Fruit fly (Drosophila melanogaster) whole organism, embryonic: Measurements from ENCODE around the gene CG10512.
A peak's percentile ranks its signal among the peaks of the same experiment; 100 is the strongest.

Experiments
- ATbp ChIP-seq: fragments of 200-800 bp; sonication (Bioruptor generic); optimal IDR thresholded peaks from 2 replicates; lab custom pipeline; 2017; ENCODE audit warnings: missing biosample characterization, mild to moderate bottlenecking, missing genetic modification characterization, missing genetic modification reagents
- Bteb2 ChIP-seq: fragments of 200-800 bp; sonication (Bioruptor generic); optimal IDR thresholded peaks from 2 replicates; lab custom pipeline; 2016; ENCODE audit warnings: missing biosample characterization, missing genetic modification characterization
- CG10147 ChIP-seq: fragments of 200-800 bp; sonication (Bioruptor generic); optimal IDR thresholded peaks from 2 replicates; lab custom pipeline; 2019; ENCODE audit warnings: missing biosample characterization, mild to moderate bottlenecking, missing genetic modification characterization, moderate library complexity
- CG12236 ChIP-seq: fragments of 200-800 bp; sonication (Bioruptor generic); optimal IDR thresholded peaks from 2 replicates; lab custom pipeline; 2016; ENCODE audit warnings: missing biosample characterization, missing genetic modification characterization
- CG12391 ChIP-seq: fragments of 200-800 bp; sonication (Bioruptor generic); optimal IDR thresholded peaks from 3 replicates; lab custom pipeline; 2018; ENCODE audit warnings: missing biosample characterization, mild to moderate bottlenecking, missing genetic modification characterization, moderate library complexity
- CG13296 ChIP-seq: fragments of 200-800 bp; sonication (Bioruptor generic); optimal IDR thresholded peaks from 3 replicates; lab custom pipeline; 2018; ENCODE audit warnings: missing biosample characterization, mild to moderate bottlenecking, missing genetic modification characterization
- CG17612 ChIP-seq: fragments of 200-800 bp; sonication (Bioruptor generic); IDR thresholded peaks from 2 replicates; pipeline ENCODE4 v1.3.6; 2022; ENCODE audit warnings: missing biosample characterization, missing genetic modification characterization
- CG18011 ChIP-seq: fragments of 200-800 bp; sonication (Bioruptor generic); optimal IDR thresholded peaks from 2 replicates; lab custom pipeline; 2017; ENCODE audit warnings: missing biosample characterization, missing genetic modification characterization, mild to moderate bottlenecking, moderate library complexity, missing genotype
- CG2889 ChIP-seq: fragments of 200-800 bp; sonication (Bioruptor generic); IDR thresholded peaks from 3 replicates; pipeline ENCODE4 v1.3.6; 2022; ENCODE audit warnings: missing biosample characterization, missing genetic modification characterization
- CG31365 ChIP-seq: fragments of 200-800 bp; sonication (Bioruptor generic); optimal IDR thresholded peaks from 2 replicates; lab custom pipeline; 2018; ENCODE audit warnings: missing biosample characterization, mild to moderate bottlenecking, missing genetic modification characterization
- CG32772 ChIP-seq: fragments of 200-800 bp; sonication (Bioruptor generic); IDR thresholded peaks from 2 replicates; pipeline ENCODE4 v1.3.6; 2022; ENCODE audit warnings: missing biosample characterization, missing genetic modification characterization
- CG3995 ChIP-seq: fragments of 200-800 bp; sonication (Bioruptor generic); optimal IDR thresholded peaks from 3 replicates; lab custom pipeline; 2016; ENCODE audit warnings: missing biosample characterization, missing genetic modification characterization
- CG4617 ChIP-seq: fragments of 200-800 bp; sonication (Bioruptor generic); optimal IDR thresholded peaks from 3 replicates; lab custom pipeline; 2016; ENCODE audit warnings: missing biosample characterization, missing genetic modification characterization, borderline replicate concordance
- CG4854 ChIP-seq: fragments of 200-800 bp; sonication (Bioruptor generic); optimal IDR thresholded peaks from 2 replicates; lab custom pipeline; 2016; ENCODE audit warnings: missing biosample characterization, missing genetic modification characterization, inconsistent platforms
- CG7928 ChIP-seq: fragments of 200-800 bp; sonication (Bioruptor generic); optimal IDR thresholded peaks from 2 replicates; lab custom pipeline; 2017; ENCODE audit warnings: missing biosample characterization, mild to moderate bottlenecking, missing genetic modification characterization
- CG8765 ChIP-seq: fragments of 200-800 bp; sonication (Bioruptor generic); IDR thresholded peaks from 2 replicates; pipeline ENCODE4 v1.3.6; 2022; ENCODE audit warnings: missing biosample characterization, missing genetic modification characterization
- CG9437 ChIP-seq: fragments of 200-800 bp; sonication (Bioruptor generic); optimal IDR thresholded peaks from 2 replicates; lab custom pipeline; 2018; ENCODE audit warnings: missing biosample characterization, mild to moderate bottlenecking, missing genetic modification characterization
- Camta ChIP-seq: fragments of 200-800 bp; sonication (Bioruptor generic); optimal IDR thresholded peaks from 2 replicates; lab custom pipeline; 2016; ENCODE audit warnings: missing biosample characterization, missing genetic modification characterization
- Chrac-16 ChIP-seq: fragments of 200-800 bp; sonication (Bioruptor generic); optimal IDR thresholded peaks from 3 replicates; lab custom pipeline; 2016; ENCODE audit warnings: missing biosample characterization, missing genetic modification characterization
- Dbx ChIP-seq: fragments of 200-800 bp; sonication (Bioruptor generic); IDR thresholded peaks from 3 replicates; pipeline ENCODE4 v1.3.6; 2022; ENCODE audit warnings: missing biosample characterization, missing genetic modification characterization
- Dfd ChIP-seq, 2 experiments: fragments of >200 bp; optimal IDR thresholded peaks; 2 replicates each; lab custom pipeline; 2017; ENCODE audit warnings: missing biosample characterization in 2 of 2, missing genetic modification characterization in 2 of 2
- Dip2 ChIP-seq: fragments of 200-800 bp; sonication (Bioruptor generic); IDR thresholded peaks from 2 replicates; pipeline ENCODE4 v1.3.6; 2022; ENCODE audit warnings: missing biosample characterization, missing genetic modification characterization
- Dip3 ChIP-seq: fragments of 200-800 bp; sonication (Bioruptor generic); optimal IDR thresholded peaks from 3 replicates; lab custom pipeline; 2016; ENCODE audit warnings: missing biosample characterization, missing genetic modification characterization
- Fer1 ChIP-seq: fragments of 200-800 bp; sonication (Bioruptor generic); optimal IDR thresholded peaks from 2 replicates; lab custom pipeline; 2017; ENCODE audit warnings: missing biosample characterization, mild to moderate bottlenecking, missing genetic modification characterization
- Mrtf ChIP-seq: fragments of 200-800 bp; sonication (Bioruptor generic); IDR thresholded peaks from 3 replicates; pipeline ENCODE4 v1.3.6; 2022; ENCODE audit warnings: missing biosample characterization, missing genetic modification characterization
- Poxn ChIP-seq: fragments of 200-800 bp; sonication (Bioruptor generic); IDR thresholded peaks from 2 replicates; pipeline ENCODE4 v1.3.6; 2022; ENCODE audit warnings: missing biosample characterization, missing genetic modification characterization
- Ptx1 ChIP-seq: fragments of 200-800 bp; sonication (Bioruptor generic); IDR thresholded peaks from 2 replicates; pipeline ENCODE4 v1.3.6; 2022; ENCODE audit warnings: missing biosample characterization, missing genetic modification characterization
- Rfx ChIP-seq: fragments of 200-800 bp; sonication (Bioruptor generic); IDR thresholded peaks from 2 replicates; pipeline ENCODE4 v1.3.6; 2022; ENCODE audit warnings: missing biosample characterization, missing genetic modification characterization
- Stat92E ChIP-seq, 3 experiments: fragments of >200 bp in 2 of 3; fragments of 200-800 bp in 1 of 3; sonication (Bioruptor generic) in 1 of 3; optimal IDR thresholded peaks; 2 replicates each; lab custom pipeline; 2017 to 2019; ENCODE audit warnings: missing biosample characterization in 3 of 3, missing genetic modification characterization in 3 of 3, mild to moderate bottlenecking in 1 of 3, moderate library complexity in 1 of 3
- Taf1 ChIP-seq: fragments of 200-800 bp; sonication (Bioruptor generic); IDR thresholded peaks from 2 replicates; pipeline ENCODE4 v1.3.6; 2022; ENCODE audit warnings: missing biosample characterization, missing genetic modification characterization
- bbx ChIP-seq: fragments of 200-800 bp; sonication (Bioruptor generic); IDR thresholded peaks from 2 replicates; pipeline ENCODE4 v1.3.6; 2022; ENCODE audit warnings: missing biosample characterization, missing genetic modification characterization; ENCODE audit not compliant: partially characterized antibody
- dm ChIP-seq: fragments of 200-800 bp; sonication (Bioruptor generic); optimal IDR thresholded peaks from 3 replicates; lab custom pipeline; 2016; ENCODE audit warnings: missing biosample characterization, missing genetic modification characterization
- eve ChIP-seq, 2 experiments: fragments of >200 bp; optimal IDR thresholded peaks; 2 replicates each; lab custom pipeline; 2017; ENCODE audit warnings: missing biosample characterization in 2 of 2, missing genetic modification characterization in 2 of 2
- fd64A ChIP-seq: fragments of 200-800 bp; sonication (Bioruptor generic); optimal IDR thresholded peaks from 3 replicates; lab custom pipeline; 2018; ENCODE audit warnings: missing biosample characterization, mild to moderate bottlenecking, missing genetic modification characterization
- fd96Cb ChIP-seq: fragments of 200-800 bp; sonication (Bioruptor generic); optimal IDR thresholded peaks from 2 replicates; lab custom pipeline; 2018; ENCODE audit warnings: missing biosample characterization, mild to moderate bottlenecking, missing genetic modification characterization, moderate library complexity
- gce ChIP-seq: fragments of 200-800 bp; sonication (Bioruptor generic); IDR thresholded peaks from 3 replicates; pipeline ENCODE4 v1.3.6; 2022; ENCODE audit warnings: missing biosample characterization, missing genetic modification characterization
- grau ChIP-seq: fragments of 200-800 bp; optimal IDR thresholded peaks from 3 replicates; lab custom pipeline; 2019; ENCODE audit warnings: missing biosample characterization, mild to moderate bottlenecking, missing genetic modification characterization, moderate library complexity
- gt ChIP-seq: fragments of 200-800 bp; sonication (Bioruptor generic); IDR thresholded peaks from 2 replicates; pipeline ENCODE4 v1.3.6; 2022; ENCODE audit warnings: missing biosample characterization, missing genetic modification characterization
- h ChIP-seq: fragments of >200 bp; optimal IDR thresholded peaks from 2 replicates; lab custom pipeline; 2017
- hkb ChIP-seq, 2 experiments: fragments of 200-800 bp in 1 of 2; fragments of >200 bp in 1 of 2; sonication (Bioruptor generic) in 1 of 2; IDR thresholded peaks in 1 of 2; optimal IDR thresholded peaks in 1 of 2; 2 replicates each; pipeline versions ENCODE4 v1.3.6 to Lab custom; 2017 to 2022; ENCODE audit warnings: missing biosample characterization in 1 of 2, missing genetic modification characterization in 1 of 2
- ind ChIP-seq: fragments of 200-800 bp; sonication (Bioruptor generic); optimal IDR thresholded peaks from 3 replicates; lab custom pipeline; 2016; ENCODE audit warnings: missing biosample characterization, missing genetic modification characterization
- nau ChIP-seq: fragments of 200-800 bp; sonication (Bioruptor generic); optimal IDR thresholded peaks from 3 replicates; lab custom pipeline; 2017; ENCODE audit warnings: missing biosample characterization, mild to moderate bottlenecking, missing genetic modification characterization, missing genetic modification reagents
- org-1 ChIP-seq: fragments of 200-800 bp; sonication (Bioruptor generic); optimal IDR thresholded peaks from 2 replicates; lab custom pipeline; 2017; ENCODE audit warnings: missing biosample characterization, missing genetic modification characterization
- p53 ChIP-seq: fragments of 200-800 bp; sonication (Bioruptor generic); optimal IDR thresholded peaks from 2 replicates; lab custom pipeline; 2016; ENCODE audit warnings: missing biosample characterization, missing genetic modification characterization
- pzg ChIP-seq: fragments of 200-800 bp; sonication (Bioruptor generic); optimal IDR thresholded peaks from 3 replicates; lab custom pipeline; 2018; ENCODE audit warnings: missing biosample characterization, mild to moderate bottlenecking, missing genetic modification characterization, moderate library complexity
- shn ChIP-seq: fragments of 200-800 bp; sonication (Bioruptor generic); optimal IDR thresholded peaks from 3 replicates; lab custom pipeline; 2016; ENCODE audit warnings: missing biosample characterization, missing genetic modification characterization
- sima ChIP-seq: fragments of 200-800 bp; sonication (Bioruptor generic); optimal IDR thresholded peaks from 2 replicates; lab custom pipeline; 2016; ENCODE audit warnings: missing biosample characterization, missing genetic modification characterization
- slou ChIP-seq: fragments of 200-800 bp; sonication (Bioruptor generic); optimal IDR thresholded peaks from 3 replicates; lab custom pipeline; 2016; ENCODE audit warnings: missing biosample characterization, missing genetic modification characterization
- stwl ChIP-seq: fragments of 200-800 bp; sonication (Bioruptor generic); optimal IDR thresholded peaks from 3 replicates; lab custom pipeline; 2018; ENCODE audit warnings: missing biosample characterization, mild to moderate bottlenecking, missing genetic modification characterization, moderate library complexity
- ttk ChIP-seq: fragments of 200-800 bp; sonication (Bioruptor generic); IDR thresholded peaks from 2 replicates; pipeline ENCODE4 v2.1.2; 2022; ENCODE audit warnings: missing biosample characterization, missing genetic modification characterization
- wek ChIP-seq: fragments of 200-800 bp; sonication (Bioruptor generic); optimal IDR thresholded peaks from 3 replicates; lab custom pipeline; 2018; ENCODE audit warnings: missing biosample characterization, mild to moderate bottlenecking, missing genetic modification characterization, moderate library complexity

Gene CG10512

dm6 chr3L:21216697-21217291 is 14.1 kb downstream of the CG10512 start, which contains the start of the genes Trmt112 and Ilk (continued):
- TF ChIP-seq org-1 (GFP tag; lab: Kevin White, UChicago) (no peak), bbx (GFP tag; lab: Robert Waterston, UW) (peak; percentile 83), sima (GFP tag; lab: Kevin White, UChicago) (no peak), ttk (GFP tag; lab: Robert Waterston, UW) (no peak), h (lab: Kevin White, UChicago) (no peak), CG9437 (GFP tag; lab: Kevin White, UChicago) (no peak), Bteb2 (GFP tag; lab: Kevin White, UChicago) (no peak), wek (GFP tag; lab: Kevin White, UChicago) (no peak), eve (GFP tag; optimal IDR thresholded peaks at IDR 0.05; lab: Kevin White, UChicago) (no peak), CG31365 (tag; lab: Kevin White, UChicago) (no peak), Dip2 (no peak), Stat92E (GFP tag; optimal IDR thresholded peaks at IDR 0.05; lab: Kevin White, UChicago) (peak in 1 of 3 experiments; percentile 59), CG13296 (no peak), ind (no peak), CG8765 (GFP tag; lab: Robert Waterston, UW) (no peak), shn (GFP tag; lab: Kevin White, UChicago) (peak; percentile 9), CG17612 (no peak), CG3995 (GFP tag; lab: Kevin White, UChicago) (peak; percentile 6), pzg (GFP tag; lab: Kevin White, UChicago) (peak; percentile 97), CG7928 (GFP tag; lab: Kevin White, UChicago) (no peak), Dip3 (GFP tag; lab: Kevin White, UChicago) (no peak), ATbp (GFP tag; lab: Kevin White, UChicago) (no peak), Camta (no peak), Poxn (no peak), slou (GFP tag; lab: Kevin White, UChicago) (no peak), p53 (GFP tag; lab: Kevin White, UChicago) (peak; percentile 15), fd64A (GFP tag; lab: Kevin White, UChicago) (no peak), Taf1 (GFP tag; lab: Robert Waterston, UW) (no peak), Dfd (GFP tag; optimal IDR thresholded peaks at IDR 0.05; lab: Kevin White, UChicago) (no peak), Chrac-16 (GFP tag; lab: Kevin White, UChicago) (no peak), CG12236 (GFP tag; lab: Kevin White, UChicago) (no peak), Ptx1 (GFP tag; lab: Robert Waterston, UW) (no peak), gt (GFP tag; lab: Robert Waterston, UW) (no peak), dm (GFP tag; lab: Kevin White, UChicago) (peak; percentile 95), Fer1 (GFP tag; lab: Kevin White, UChicago) (no peak), CG4617 (peak; percentile 99), stwl (tag; lab: Kevin White, UChicago) (peak; percentile 90), CG18011 (GFP tag; lab: Kevin White, UChicago) (no peak), CG12391 (tag; lab: Kevin White, UChicago) (no peak), Dbx (0 out of 3 replicates have a peak, but pooled peaks have one; percentile 12), grau (no peak), nau (GFP tag; lab: Kevin White, UChicago) (no peak), CG4854 (GFP tag; lab: Kevin White, UChicago) (peak; percentile 98), gce (no peak), Rfx (GFP tag; lab: Robert Waterston, UW) (peak; percentile 42; the same call in 1 of the 2 replicates), hkb (optimal IDR thresholded peaks at IDR 0.05; lab: Kevin White, UChicago) (peak; percentile 53), hkb (GFP tag; IDR thresholded peaks at IDR 0.05; lab: Robert Waterston, UW) (no peak), CG32772 (no peak), CG2889 (GFP tag; lab: Robert Waterston, UW) (no peak), CG10147 (GFP tag; lab: Kevin White, UChicago) (no peak), Mrtf (no peak), fd96Cb (tag; lab: Kevin White, UChicago) (no peak)
